Fruit fly (Drosophila melanogaster) whole organism, embryonic: ENCODE measurements around the gene CG6398.

Source experiments
- Atf6 ChIP-seq: fragments of 200-800 bp; sonication (Bioruptor generic); IDR thresholded peaks from 2 replicates; pipeline ENCODE4 v1.3.6; 2022; ENCODE audit warnings: missing biosample characterization, missing genetic modification characterization
- Awh ChIP-seq: fragments of 200-800 bp; sonication (Bioruptor generic); IDR thresholded peaks from 2 replicates; pipeline ENCODE4, ENCODE4 v1.3.6; 2022; ENCODE audit warnings: missing biosample characterization, missing genetic modification characterization
- CG10959 ChIP-seq: fragments of 200-800 bp; sonication (Bioruptor generic); IDR thresholded peaks from 2 replicates; pipeline ENCODE4 v1.3.6; 2022; ENCODE audit warnings: missing biosample characterization, missing genetic modification characterization
- CG11398 ChIP-seq: fragments of 200-800 bp; sonication (Bioruptor generic); optimal IDR thresholded peaks from 2 replicates; lab custom pipeline; 2016; ENCODE audit warnings: missing biosample characterization, missing genetic modification characterization
- CG1233 ChIP-seq: fragments of 200-800 bp; sonication (Bioruptor generic); optimal IDR thresholded peaks from 4 replicates; lab custom pipeline; 2018; ENCODE audit warnings: missing biosample characterization, mild to moderate bottlenecking, missing genetic modification characterization
- CG12942 ChIP-seq: fragments of 200-800 bp; sonication (Bioruptor generic); optimal IDR thresholded peaks from 3 replicates; lab custom pipeline; 2016; ENCODE audit warnings: missing biosample characterization, missing genetic modification characterization
- CG14441 ChIP-seq: fragments of 200-800 bp; sonication (Bioruptor generic); IDR thresholded peaks from 2 replicates; pipeline ENCODE4 v1.3.6; 2022; ENCODE audit warnings: missing biosample characterization, missing genetic modification characterization
- CG1647 ChIP-seq: fragments of 200-800 bp; sonication (Bioruptor generic); optimal IDR thresholded peaks from 3 replicates; lab custom pipeline; 2016; ENCODE audit warnings: missing biosample characterization, missing genetic modification characterization
- CG17328 ChIP-seq: fragments of 200-800 bp; sonication (Bioruptor generic); IDR thresholded peaks from 2 replicates; pipeline ENCODE4 v1.3.6; 2022; ENCODE audit warnings: missing biosample characterization, missing genetic modification characterization
- CG17361 ChIP-seq: fragments of 200-800 bp; sonication (Bioruptor generic); IDR thresholded peaks from 3 replicates; pipeline ENCODE4 v1.3.6; 2022; ENCODE audit warnings: missing biosample characterization, missing genetic modification characterization
- CG17612 ChIP-seq: fragments of 200-800 bp; sonication (Bioruptor generic); IDR thresholded peaks from 2 replicates; pipeline ENCODE4 v1.3.6; 2022; ENCODE audit warnings: missing biosample characterization, missing genetic modification characterization
- CG18764 ChIP-seq: fragments of 200-800 bp; sonication (Bioruptor generic); optimal IDR thresholded peaks from 3 replicates; lab custom pipeline; 2016; ENCODE audit warnings: missing biosample characterization, missing genetic modification characterization
- CG2202 ChIP-seq: fragments of 200-800 bp; sonication (Bioruptor generic); optimal IDR thresholded peaks from 2 replicates; lab custom pipeline; 2018; ENCODE audit warnings: missing biosample characterization, mild to moderate bottlenecking, missing genetic modification characterization
- CG30431 ChIP-seq: fragments of 200-800 bp; sonication (Bioruptor generic); optimal IDR thresholded peaks from 2 replicates; lab custom pipeline; 2017; ENCODE audit warnings: missing biosample characterization, missing genetic modification characterization
- CG32767 ChIP-seq: fragments of 200-800 bp; sonication (Bioruptor generic); IDR thresholded peaks from 2 replicates; pipeline ENCODE4 v1.3.6; 2022; ENCODE audit warnings: missing biosample characterization, missing genetic modification characterization
- CG34224 ChIP-seq: fragments of 200-800 bp; sonication (Bioruptor generic); IDR thresholded peaks from 3 replicates; pipeline ENCODE4 v1.3.6; 2022; ENCODE audit warnings: missing biosample characterization, missing genetic modification characterization; ENCODE audit not compliant: partially characterized antibody
- CG4820 ChIP-seq: fragments of 200-800 bp; sonication (Bioruptor generic); optimal IDR thresholded peaks from 3 replicates; lab custom pipeline; 2016; ENCODE audit warnings: missing biosample characterization, missing genetic modification characterization
- CG4854 ChIP-seq: fragments of 200-800 bp; sonication (Bioruptor generic); optimal IDR thresholded peaks from 2 replicates; lab custom pipeline; 2016; ENCODE audit warnings: missing biosample characterization, missing genetic modification characterization, inconsistent platforms
- CG7271 ChIP-seq: fragments of 200-800 bp; sonication (Bioruptor generic); optimal IDR thresholded peaks from 2 replicates; lab custom pipeline; 2018; ENCODE audit warnings: missing biosample characterization, mild to moderate bottlenecking, missing genetic modification characterization, moderate library complexity
- CG7745 ChIP-seq: fragments of 200-800 bp; sonication (Bioruptor generic); optimal IDR thresholded peaks from 2 replicates; lab custom pipeline; 2018; ENCODE audit warnings: missing biosample characterization, mild to moderate bottlenecking, missing genetic modification characterization, moderate library complexity
- CG7839 ChIP-seq: fragments of 200-800 bp; sonication (Bioruptor generic); optimal IDR thresholded peaks from 3 replicates; lab custom pipeline; 2018; ENCODE audit warnings: missing biosample characterization, mild to moderate bottlenecking, missing genetic modification characterization, moderate library complexity
- CG7963 ChIP-seq: fragments of 200-800 bp; sonication (Bioruptor generic); IDR thresholded peaks from 3 replicates; pipeline ENCODE4 v1.3.6; 2022; ENCODE audit warnings: missing biosample characterization, missing genetic modification characterization; ENCODE audit not compliant: partially characterized antibody
- CG9437 ChIP-seq: fragments of 200-800 bp; sonication (Bioruptor generic); optimal IDR thresholded peaks from 2 replicates; lab custom pipeline; 2018; ENCODE audit warnings: missing biosample characterization, mild to moderate bottlenecking, missing genetic modification characterization
- CG9727 ChIP-seq: fragments of 200-800 bp; sonication (Bioruptor generic); optimal IDR thresholded peaks from 3 replicates; lab custom pipeline; 2017; ENCODE audit warnings: missing biosample characterization, mild to moderate bottlenecking, missing genetic modification characterization
- CHES-1-like ChIP-seq: fragments of 200-800 bp; sonication (Bioruptor generic); optimal IDR thresholded peaks from 2 replicates; lab custom pipeline; 2016; ENCODE audit warnings: missing biosample characterization, missing genetic modification characterization
- HHEX ChIP-seq: fragments of 200-800 bp; sonication (Bioruptor generic); optimal IDR thresholded peaks from 3 replicates; lab custom pipeline; 2017; ENCODE audit warnings: missing biosample characterization, mild to moderate bottlenecking, missing genetic modification characterization, missing genetic modification reagents
- Med ChIP-seq: fragments of 200-800 bp; sonication (Bioruptor generic); peaks from one replicate; lab custom pipeline; 2016; ENCODE audit warnings: missing biosample characterization, missing genetic modification characterization, mild to moderate bottlenecking, inconsistent platforms, moderate library complexity
- NFAT ChIP-seq: fragments of 200-800 bp; sonication (Bioruptor generic); IDR thresholded peaks from 2 replicates; pipeline ENCODE4 v1.3.6; 2022; ENCODE audit warnings: missing biosample characterization, missing genetic modification characterization
- Oli ChIP-seq: fragments of 200-800 bp; sonication (Bioruptor generic); optimal IDR thresholded peaks from 2 replicates; lab custom pipeline; 2018; ENCODE audit warnings: missing biosample characterization, mild to moderate bottlenecking, missing genetic modification characterization, moderate library complexity
- Spps ChIP-seq: fragments of 200-800 bp; sonication (Bioruptor generic); optimal IDR thresholded peaks from 2 replicates; lab custom pipeline; 2018; ENCODE audit warnings: missing biosample characterization, mild to moderate bottlenecking, missing genetic modification characterization
- Ssrp ChIP-seq: fragments of 200-800 bp; sonication (Bioruptor generic); optimal IDR thresholded peaks from 2 replicates; lab custom pipeline; 2018; ENCODE audit warnings: missing biosample characterization, mild to moderate bottlenecking, missing genetic modification characterization, moderate library complexity
- az2 ChIP-seq: fragments of 200-800 bp; sonication (Bioruptor generic); optimal IDR thresholded peaks from 3 replicates; lab custom pipeline; 2016; ENCODE audit warnings: missing biosample characterization, missing genetic modification characterization
- cg ChIP-seq: fragments of 200-800 bp; sonication (Bioruptor generic); optimal IDR thresholded peaks from 3 replicates; lab custom pipeline; 2019; ENCODE audit warnings: missing biosample characterization, mild to moderate bottlenecking, missing genetic modification characterization, moderate library complexity
- crc ChIP-seq: fragments of 200-800 bp; sonication (Bioruptor generic); optimal IDR thresholded peaks from 2 replicates; lab custom pipeline; 2016; ENCODE audit warnings: missing biosample characterization, missing genetic modification characterization
- crp ChIP-seq, 2 experiments: fragments of 200-800 bp; sonication (Bioruptor generic); optimal IDR thresholded peaks; 2 replicates in 1 of 2; 3 replicates in 1 of 2; lab custom pipeline; 2017; ENCODE audit warnings: missing biosample characterization in 2 of 2, missing genetic modification characterization in 2 of 2, mild to moderate bottlenecking in 1 of 2, moderate library complexity in 1 of 2
- ems ChIP-seq: fragments of 200-800 bp; sonication (Bioruptor generic); optimal IDR thresholded peaks from 3 replicates; lab custom pipeline; 2016; ENCODE audit warnings: missing biosample characterization, missing genetic modification characterization
- en ChIP-seq: fragments of 200-800 bp; sonication (Bioruptor generic); optimal IDR thresholded peaks from 2 replicates; lab custom pipeline; 2016; ENCODE audit warnings: missing biosample characterization, missing genetic modification characterization
- gcm2 ChIP-seq: fragments of 200-800 bp; sonication (Bioruptor generic); optimal IDR thresholded peaks from 2 replicates; lab custom pipeline; 2016; ENCODE audit warnings: missing biosample characterization, missing genetic modification characterization
- lilli ChIP-seq: fragments of 200-800 bp; sonication (Bioruptor generic); optimal IDR thresholded peaks from 3 replicates; lab custom pipeline; 2016; ENCODE audit warnings: missing biosample characterization, missing genetic modification characterization
- nom ChIP-seq: fragments of 200-800 bp; sonication (Bioruptor generic); optimal IDR thresholded peaks from 2 replicates; lab custom pipeline; 2017; ENCODE audit warnings: missing biosample characterization, missing genetic modification characterization, mild to moderate bottlenecking, moderate library complexity, missing genetic modification reagents
- prd ChIP-seq, 3 experiments: fragments of >200 bp in 2 of 3; fragments of 200-800 bp in 1 of 3; sonication (Bioruptor generic) in 1 of 3; optimal IDR thresholded peaks in 2 of 3; IDR thresholded peaks in 1 of 3; 2 replicates in 2 of 3; 3 replicates in 1 of 3; pipeline versions ENCODE4 v1.3.6 to Lab custom; 2017 to 2022; ENCODE audit warnings: missing biosample characterization in 1 of 3, missing genetic modification characterization in 1 of 3
- row ChIP-seq: fragments of 200-800 bp; sonication (Bioruptor generic); IDR thresholded peaks from 3 replicates; pipeline ENCODE4 v1.3.6; 2022; ENCODE audit warnings: missing biosample characterization, missing genetic modification characterization
- shn ChIP-seq: fragments of 200-800 bp; sonication (Bioruptor generic); optimal IDR thresholded peaks from 3 replicates; lab custom pipeline; 2016; ENCODE audit warnings: missing biosample characterization, missing genetic modification characterization
- sim ChIP-seq: fragments of 200-800 bp; sonication (Bioruptor generic); IDR thresholded peaks from 2 replicates; pipeline ENCODE4 v1.3.6; 2022; ENCODE audit warnings: missing biosample characterization, missing genetic modification characterization
- ssp ChIP-seq: fragments of 200-800 bp; sonication (Bioruptor generic); IDR thresholded peaks from 2 replicates; pipeline ENCODE4 v1.3.6; 2022; ENCODE audit warnings: missing biosample characterization, missing genetic modification characterization
- stwl ChIP-seq: fragments of 200-800 bp; sonication (Bioruptor generic); optimal IDR thresholded peaks from 3 replicates; lab custom pipeline; 2018; ENCODE audit warnings: missing biosample characterization, mild to moderate bottlenecking, missing genetic modification characterization, moderate library complexity
- tll ChIP-seq, 2 experiments: fragments of 200-800 bp in 1 of 2; fragments of >200 bp in 1 of 2; sonication (Bioruptor generic) in 1 of 2; optimal IDR thresholded peaks; 2 replicates each; lab custom pipeline; 2017 to 2019; ENCODE audit warnings: missing biosample characterization in 2 of 2, missing genetic modification characterization in 2 of 2, mild to moderate bottlenecking in 1 of 2, moderate library complexity in 1 of 2
- vfl ChIP-seq: fragments of 200-800 bp; sonication (Bioruptor generic); optimal IDR thresholded peaks from 2 replicates; lab custom pipeline; 2016; ENCODE audit warnings: missing biosample characterization, missing genetic modification characterization
- wek ChIP-seq: fragments of 200-800 bp; sonication (Bioruptor generic); optimal IDR thresholded peaks from 3 replicates; lab custom pipeline; 2018; ENCODE audit warnings: missing biosample characterization, mild to moderate bottlenecking, missing genetic modification characterization, moderate library complexity

Gene CG6398

DNA sequence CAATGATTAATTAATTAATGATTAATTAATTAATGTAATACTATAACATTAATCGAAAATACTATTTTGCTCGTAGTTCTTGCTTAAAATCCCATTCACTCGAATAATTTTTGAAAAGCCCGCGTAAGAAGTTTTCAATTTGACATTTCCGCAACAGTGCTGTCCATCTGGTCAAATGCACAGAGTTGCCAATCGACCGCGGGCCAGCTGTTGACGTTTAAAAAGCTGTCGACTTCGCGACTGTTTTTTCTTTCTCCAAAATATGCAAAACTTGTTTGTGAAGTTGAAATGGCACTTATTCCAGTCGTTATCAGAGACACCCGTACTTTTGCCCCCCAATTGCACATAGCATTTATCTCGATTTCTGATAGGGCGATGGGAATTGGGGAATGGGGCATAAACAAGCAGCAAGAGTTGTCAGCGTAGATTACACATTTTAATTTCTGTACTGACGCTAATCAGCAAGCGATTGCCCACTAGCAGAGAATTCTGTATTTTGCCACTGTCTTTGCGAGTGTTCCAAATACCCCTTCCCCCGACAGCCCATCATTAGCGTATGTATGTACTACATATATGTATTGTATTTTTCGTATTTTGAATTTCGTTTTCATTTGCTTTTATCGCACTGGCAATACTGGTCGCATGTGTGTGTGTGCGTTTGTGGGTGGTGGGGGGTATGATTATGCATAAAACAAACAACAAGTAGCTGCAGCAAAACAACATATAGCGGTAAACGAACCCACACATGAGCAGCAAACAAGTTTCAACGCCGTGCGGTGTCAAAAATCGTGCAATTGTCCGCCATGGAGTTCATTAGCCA lies 26.0 kb downstream of the CG6398 start, which contains the start of gene Srx (continued):
- TF ChIP-seq gcm2 (GFP tag; lab: Kevin White, UChicago) (no peak), row (GFP tag; lab: Robert Waterston, UW) (peak; percentile 43; the same call in 2 of the 3 replicates), CG7745 (tag; lab: Kevin White, UChicago) (no peak), shn (GFP tag; lab: Kevin White, UChicago) (peak; percentile 15), stwl (tag; lab: Kevin White, UChicago) (peak; percentile 7), CG14441 (GFP tag; lab: Robert Waterston, UW) (0 out of 2 replicates have a peak, but pooled peaks have one; percentile 33), az2 (GFP tag; lab: Kevin White, UChicago) (no peak), CG9437 (GFP tag; lab: Kevin White, UChicago) (peak; percentile 41), sim (GFP tag; lab: Robert Waterston, UW) (no peak), crp (GFP tag; optimal IDR thresholded peaks at IDR 0.05; lab: Kevin White, UChicago) (peak in 1 of 2 experiments; percentile 75), CG4820 (GFP tag; lab: Kevin White, UChicago) (no peak), en (GFP tag; lab: Kevin White, UChicago) (no peak), Awh (no peak), prd (optimal IDR thresholded peaks at IDR 0.05; lab: Kevin White, UChicago) (no peak), prd (GFP tag; IDR thresholded peaks at IDR 0.05; lab: Robert Waterston, UW) (no peak), Oli (tag; lab: Kevin White, UChicago) (no peak), CG7271 (no peak), CG32767 (no peak), CG12942 (GFP tag; lab: Kevin White, UChicago) (no peak), crc (GFP tag; lab: Kevin White, UChicago) (no peak), CG1233 (GFP tag; lab: Kevin White, UChicago) (peak; percentile 6), CG17328 (GFP tag; lab: Robert Waterston, UW) (no peak), NFAT (GFP tag; lab: Robert Waterston, UW) (no peak), HHEX (peak; percentile 23), CG2202 (tag; lab: Kevin White, UChicago) (no peak), CG34224 (GFP tag; lab: Robert Waterston, UW) (no peak), vfl (GFP tag; lab: Kevin White, UChicago) (no peak), CG9727 (no peak), CG7839 (tag; lab: Kevin White, UChicago) (peak; percentile 24), Ssrp (no peak), lilli (GFP tag; lab: Kevin White, UChicago) (peak; percentile 10), Spps (tag; lab: Kevin White, UChicago) (no peak), ems (GFP tag; lab: Kevin White, UChicago) (no peak), CG30431 (no peak), cg (GFP tag; lab: Kevin White, UChicago) (peak; percentile 69), CHES-1-like (no peak), Atf6 (GFP tag; lab: Robert Waterston, UW) (no peak), CG17361 (GFP tag; lab: Robert Waterston, UW) (no peak; the same call in 2 of the 3 replicates), nom (peak; percentile 37), Med (peak; percentile 50), CG17612 (GFP tag; lab: Robert Waterston, UW) (no peak), ssp (no peak), CG7963 (no peak), CG10959 (GFP tag; lab: Robert Waterston, UW) (no peak), CG4854 (GFP tag; lab: Kevin White, UChicago) (no peak), tll (GFP tag; optimal IDR thresholded peaks at IDR 0.05; lab: Kevin White, UChicago) (no peak), wek (GFP tag; lab: Kevin White, UChicago) (no peak), CG11398 (GFP tag; lab: Kevin White, UChicago) (no peak), CG1647 (GFP tag; lab: Kevin White, UChicago) (no peak), CG18764 (GFP tag; lab: Kevin White, UChicago) (no peak)
